Fruit fly (Drosophila melanogaster) whole organism, embryonic: ENCODE results near the gene CG5191.

ENCODE experiments used
- ATbp ChIP-seq: fragments of 200-800 bp; sonication (Bioruptor generic); optimal IDR thresholded peaks from 2 replicates; lab custom pipeline; 2017; ENCODE audit warnings: missing biosample characterization, mild to moderate bottlenecking, missing genetic modification characterization, missing genetic modification reagents
- BEAF-32 ChIP-seq: fragments of 200-800 bp; sonication (Bioruptor generic); optimal IDR thresholded peaks from 3 replicates; lab custom pipeline; 2017; ENCODE audit warnings: missing biosample characterization, missing genetic modification characterization, mild to moderate bottlenecking, moderate library complexity, missing genetic modification reagents
- Bgb ChIP-seq: fragments of 200-800 bp; sonication (Bioruptor generic); IDR thresholded peaks from 2 replicates; pipeline ENCODE4 v1.3.6; 2022; ENCODE audit warnings: missing biosample characterization, missing genetic modification characterization; ENCODE audit not compliant: partially characterized antibody
- BtbVII ChIP-seq: fragments of 200-800 bp; sonication (Bioruptor generic); optimal IDR thresholded peaks from 3 replicates; lab custom pipeline; 2017; ENCODE audit warnings: missing biosample characterization, mild to moderate bottlenecking, missing genetic modification characterization
- CG10274 ChIP-seq: fragments of 200-800 bp; sonication (Bioruptor generic); optimal IDR thresholded peaks from 3 replicates; lab custom pipeline; 2017; ENCODE audit warnings: missing biosample characterization, mild to moderate bottlenecking, missing genetic modification characterization
- CG10366 ChIP-seq: fragments of 200-800 bp; sonication (Bioruptor generic); IDR thresholded peaks from 2 replicates; pipeline ENCODE4 v1.3.6; 2022; ENCODE audit warnings: missing biosample characterization, missing genetic modification characterization
- CG10565 ChIP-seq: fragments of 200-800 bp; sonication (Bioruptor generic); optimal IDR thresholded peaks from 3 replicates; lab custom pipeline; 2016; ENCODE audit warnings: missing biosample characterization, mild to moderate bottlenecking, missing genetic modification characterization
- CG11247 ChIP-seq: fragments of 200-800 bp; sonication (Bioruptor generic); IDR thresholded peaks from 2 replicates; pipeline ENCODE4 v1.3.6; 2022; ENCODE audit warnings: missing biosample characterization, missing genetic modification characterization
- CG11504 ChIP-seq: fragments of 200-800 bp; sonication (Bioruptor generic); optimal IDR thresholded peaks from 3 replicates; lab custom pipeline; 2019; ENCODE audit warnings: missing biosample characterization, mild to moderate bottlenecking, missing genetic modification characterization, moderate library complexity
- CG12659 ChIP-seq: fragments of 200-800 bp; sonication (Bioruptor generic); optimal IDR thresholded peaks from 3 replicates; lab custom pipeline; 2017; ENCODE audit warnings: mild to moderate bottlenecking, missing biosample characterization, missing genetic modification reagents, missing genetic modification characterization
- CG12942 ChIP-seq: fragments of 200-800 bp; sonication (Bioruptor generic); optimal IDR thresholded peaks from 3 replicates; lab custom pipeline; 2016; ENCODE audit warnings: missing biosample characterization, missing genetic modification characterization
- CG13296 ChIP-seq: fragments of 200-800 bp; sonication (Bioruptor generic); optimal IDR thresholded peaks from 3 replicates; lab custom pipeline; 2018; ENCODE audit warnings: missing biosample characterization, mild to moderate bottlenecking, missing genetic modification characterization
- CG13424 ChIP-seq: fragments of 200-800 bp; sonication (Bioruptor generic); optimal IDR thresholded peaks from 2 replicates; lab custom pipeline; 2019; ENCODE audit warnings: missing biosample characterization, mild to moderate bottlenecking, missing genetic modification characterization, moderate library complexity
- CG15269 ChIP-seq: fragments of 200-800 bp; sonication (Bioruptor generic); optimal IDR thresholded peaks from 2 replicates; lab custom pipeline; 2018; ENCODE audit warnings: missing biosample characterization, mild to moderate bottlenecking, missing genetic modification characterization, moderate library complexity
- CG1647 ChIP-seq: fragments of 200-800 bp; sonication (Bioruptor generic); optimal IDR thresholded peaks from 3 replicates; lab custom pipeline; 2016; ENCODE audit warnings: missing biosample characterization, missing genetic modification characterization
- CG17186 ChIP-seq: fragments of 200-800 bp; sonication (Bioruptor generic); optimal IDR thresholded peaks from 3 replicates; lab custom pipeline; 2017; ENCODE audit warnings: missing biosample characterization, missing genetic modification reagents, missing genetic modification characterization
- CG18262 ChIP-seq: fragments of 200-800 bp; optimal IDR thresholded peaks from 3 replicates; lab custom pipeline; 2019; ENCODE audit warnings: missing biosample characterization, mild to moderate bottlenecking, missing genetic modification characterization, moderate library complexity
- CG3065 ChIP-seq: fragments of 200-800 bp; sonication (Bioruptor generic); optimal IDR thresholded peaks from 2 replicates; lab custom pipeline; 2016; ENCODE audit warnings: missing biosample characterization, missing genetic modification characterization
- CG31388 ChIP-seq: fragments of 200-800 bp; sonication (Bioruptor generic); optimal IDR thresholded peaks from 2 replicates; lab custom pipeline; 2016; ENCODE audit warnings: missing biosample characterization, missing genetic modification characterization
- CG33213 ChIP-seq: fragments of 200-800 bp; sonication (Bioruptor generic); optimal IDR thresholded peaks from 3 replicates; lab custom pipeline; 2016; ENCODE audit warnings: missing biosample characterization, missing genetic modification characterization
- CG7271 ChIP-seq: fragments of 200-800 bp; sonication (Bioruptor generic); optimal IDR thresholded peaks from 2 replicates; lab custom pipeline; 2018; ENCODE audit warnings: missing biosample characterization, mild to moderate bottlenecking, missing genetic modification characterization, moderate library complexity
- CG8359 ChIP-seq: fragments of 200-800 bp; sonication (Bioruptor generic); optimal IDR thresholded peaks from 2 replicates; lab custom pipeline; 2017; ENCODE audit warnings: missing biosample characterization, mild to moderate bottlenecking, missing genetic modification characterization, borderline replicate concordance
- CG9817 ChIP-seq: fragments of 200-800 bp; sonication (Bioruptor generic); optimal IDR thresholded peaks from 2 replicates; lab custom pipeline; 2018; ENCODE audit warnings: missing biosample characterization, mild to moderate bottlenecking, missing genetic modification characterization, moderate library complexity
- D19B ChIP-seq: fragments of 200-800 bp; sonication (Bioruptor generic); optimal IDR thresholded peaks from 2 replicates; lab custom pipeline; 2017; ENCODE audit warnings: missing biosample characterization, mild to moderate bottlenecking, missing genetic modification characterization
- Dip3 ChIP-seq: fragments of 200-800 bp; sonication (Bioruptor generic); optimal IDR thresholded peaks from 3 replicates; lab custom pipeline; 2016; ENCODE audit warnings: missing biosample characterization, missing genetic modification characterization
- Dll ChIP-seq: fragments of 200-800 bp; sonication (Bioruptor generic); IDR thresholded peaks from 4 replicates; pipeline ENCODE4 v1.3.6; 2022; ENCODE audit warnings: missing biosample characterization, missing genetic modification characterization; ENCODE audit not compliant: partially characterized antibody
- Drgx ChIP-seq: fragments of 200-800 bp; sonication (Bioruptor generic); IDR thresholded peaks from 2 replicates; pipeline ENCODE4 v1.3.6; 2022; ENCODE audit warnings: missing biosample characterization, missing genetic modification characterization
- Fer3 ChIP-seq: fragments of 200-800 bp; sonication (Bioruptor generic); optimal IDR thresholded peaks from 2 replicates; lab custom pipeline; 2018; ENCODE audit warnings: missing biosample characterization, mild to moderate bottlenecking, missing genetic modification characterization, moderate library complexity
- GATAe ChIP-seq: fragments of 200-800 bp; sonication (Bioruptor generic); conservative IDR thresholded peaks from 2 replicates; pipeline ENCODE4 v1.3.6; 2022; ENCODE audit warnings: missing biosample characterization, missing genetic modification characterization
- Hr3 ChIP-seq: fragments of 200-800 bp; sonication (Bioruptor generic); optimal IDR thresholded peaks from 3 replicates; lab custom pipeline; 2016; ENCODE audit warnings: missing biosample characterization, missing genetic modification characterization
- MBD-R2 ChIP-seq: fragments of 200-800 bp; sonication (Bioruptor generic); IDR thresholded peaks from 2 replicates; pipeline ENCODE4 v1.3.6; 2022; ENCODE audit warnings: missing biosample characterization, missing genetic modification characterization
- NfI ChIP-seq: fragments of 200-800 bp; sonication (Bioruptor generic); optimal IDR thresholded peaks from 3 replicates; lab custom pipeline; 2018; ENCODE audit warnings: missing biosample characterization, mild to moderate bottlenecking, missing genetic modification characterization, moderate library complexity
- Opbp ChIP-seq: fragments of 200-800 bp; sonication (Bioruptor generic); IDR thresholded peaks from 3 replicates; pipeline ENCODE4 v1.3.6; 2022; ENCODE audit warnings: missing biosample characterization, missing genetic modification characterization; ENCODE audit not compliant: partially characterized antibody
- Rx ChIP-seq: fragments of 200-800 bp; sonication (Bioruptor generic); IDR thresholded peaks from 2 replicates; pipeline ENCODE4 v1.3.6; 2022; ENCODE audit warnings: missing biosample characterization, missing genetic modification characterization
- YL-1 ChIP-seq: fragments of 200-800 bp; sonication (Bioruptor generic); optimal IDR thresholded peaks from 3 replicates; lab custom pipeline; 2017; ENCODE audit warnings: missing biosample characterization, mild to moderate bottlenecking, missing genetic modification characterization
- cad ChIP-seq: fragments of >200 bp; optimal IDR thresholded peaks from 2 replicates; lab custom pipeline; 2017; ENCODE audit warnings: missing biosample characterization, missing genetic modification characterization
- crc ChIP-seq: fragments of 200-800 bp; sonication (Bioruptor generic); optimal IDR thresholded peaks from 2 replicates; lab custom pipeline; 2016; ENCODE audit warnings: missing biosample characterization, missing genetic modification characterization
- cwo ChIP-seq: fragments of 200-800 bp; sonication (Bioruptor generic); optimal IDR thresholded peaks from 3 replicates; lab custom pipeline; 2017; ENCODE audit warnings: missing biosample characterization, missing genetic modification characterization, mild to moderate bottlenecking, moderate library complexity, missing genetic modification reagents
- gfzf ChIP-seq: fragments of 200-800 bp; sonication (Bioruptor generic); optimal IDR thresholded peaks from 2 replicates; lab custom pipeline; 2016; ENCODE audit warnings: missing biosample characterization, mild to moderate bottlenecking, missing genetic modification characterization, moderate library complexity
- gt ChIP-seq: fragments of 200-800 bp; sonication (Bioruptor generic); IDR thresholded peaks from 2 replicates; pipeline ENCODE4 v1.3.6; 2022; ENCODE audit warnings: missing biosample characterization, missing genetic modification characterization
- ind ChIP-seq: fragments of 200-800 bp; sonication (Bioruptor generic); optimal IDR thresholded peaks from 3 replicates; lab custom pipeline; 2016; ENCODE audit warnings: missing biosample characterization, missing genetic modification characterization
- repo ChIP-seq: fragments of 200-800 bp; sonication (Bioruptor generic); optimal IDR thresholded peaks from 2 replicates; lab custom pipeline; 2016; ENCODE audit warnings: missing biosample characterization, missing genetic modification characterization
- shn ChIP-seq: fragments of 200-800 bp; sonication (Bioruptor generic); optimal IDR thresholded peaks from 3 replicates; lab custom pipeline; 2016; ENCODE audit warnings: missing biosample characterization, missing genetic modification characterization
- sim ChIP-seq: fragments of 200-800 bp; sonication (Bioruptor generic); IDR thresholded peaks from 2 replicates; pipeline ENCODE4 v1.3.6; 2022; ENCODE audit warnings: missing biosample characterization, missing genetic modification characterization
- sisA ChIP-seq: fragments of 200-800 bp; sonication (Bioruptor generic); IDR thresholded peaks from 2 replicates; pipeline ENCODE4 v1.3.6; 2022; ENCODE audit warnings: missing biosample characterization, missing genetic modification characterization
- slp2 ChIP-seq: fragments of 200-800 bp; sonication (Bioruptor generic); optimal IDR thresholded peaks from 2 replicates; lab custom pipeline; 2016; ENCODE audit warnings: missing biosample characterization, missing genetic modification characterization
- stwl ChIP-seq: fragments of 200-800 bp; sonication (Bioruptor generic); optimal IDR thresholded peaks from 3 replicates; lab custom pipeline; 2018; ENCODE audit warnings: missing biosample characterization, mild to moderate bottlenecking, missing genetic modification characterization, moderate library complexity
- tgo ChIP-seq: fragments of 200-800 bp; sonication (Bioruptor generic); IDR thresholded peaks from 3 replicates; pipeline ENCODE4 v1.3.6; 2022; ENCODE audit warnings: missing biosample characterization, missing genetic modification characterization
- twi ChIP-seq: fragments of 200-800 bp; optimal IDR thresholded peaks from 2 replicates; lab custom pipeline; 2019; ENCODE audit warnings: missing biosample characterization, mild to moderate bottlenecking, missing genetic modification characterization, moderate library complexity
- unc-4 ChIP-seq: fragments of 200-800 bp; sonication (Bioruptor generic); IDR thresholded peaks from 2 replicates; pipeline ENCODE4 v1.3.6; 2022; ENCODE audit warnings: missing biosample characterization, missing genetic modification characterization; ENCODE audit not compliant: partially characterized antibody
- yki ChIP-seq: fragments of >200 bp; optimal IDR thresholded peaks from 3 replicates; lab custom pipeline; 2018

Gene CG5191

dm6 chr3R:20558106-20558489 lies 2.6 kb upstream of the CG5191 start (continued):
- TF ChIP-seq BEAF-32 (GFP tag; lab: Kevin White, UChicago) (peak; percentile 70), Bgb (GFP tag; lab: Robert Waterston, UW) (peak; percentile 75), twi (tag; lab: Kevin White, UChicago) (no peak), CG31388 (GFP tag; lab: Kevin White, UChicago) (no peak), cwo (GFP tag; lab: Kevin White, UChicago) (no peak), Dip3 (GFP tag; lab: Kevin White, UChicago) (no peak), Dll (GFP tag; lab: Robert Waterston, UW) (peak; percentile 69), CG8359 (GFP tag; lab: Kevin White, UChicago) (no peak), CG7271 (tag; lab: Kevin White, UChicago) (no peak), ATbp (GFP tag; lab: Kevin White, UChicago) (no peak), sisA (GFP tag; lab: Robert Waterston, UW) (no peak), gfzf (GFP tag; lab: Kevin White, UChicago) (peak; percentile 51), CG10366 (GFP tag; lab: Robert Waterston, UW) (no peak), cad (GFP tag; lab: Kevin White, UChicago) (no peak), CG12942 (GFP tag; lab: Kevin White, UChicago) (no peak), BtbVII (GFP tag; lab: Kevin White, UChicago) (no peak), CG10274 (GFP tag; lab: Kevin White, UChicago) (no peak), CG15269 (tag; lab: Kevin White, UChicago) (no peak), CG11504 (no peak), MBD-R2 (GFP tag; lab: Robert Waterston, UW) (peak; percentile 76), repo (GFP tag; lab: Kevin White, UChicago) (no peak), Hr3 (GFP tag; lab: Kevin White, UChicago) (no peak), CG13296 (GFP tag; lab: Kevin White, UChicago) (no peak), Opbp (GFP tag; lab: Robert Waterston, UW) (peak; percentile 100), Fer3 (no peak), CG18262 (tag; lab: Kevin White, UChicago) (no peak), CG13424 (tag; lab: Kevin White, UChicago) (no peak), NfI (GFP tag; lab: Kevin White, UChicago) (no peak), crc (no peak), Rx (GFP tag; lab: Robert Waterston, UW) (no peak; the same call in 1 of the 2 replicates), CG33213 (peak; percentile 18), CG9817 (tag; lab: Kevin White, UChicago) (no peak), gt (no peak), unc-4 (GFP tag; lab: Robert Waterston, UW) (peak; percentile 61), CG17186 (GFP tag; lab: Kevin White, UChicago) (no peak), CG12659 (GFP tag; lab: Kevin White, UChicago) (no peak), tgo (GFP tag; lab: Robert Waterston, UW) (no peak), stwl (tag; lab: Kevin White, UChicago) (peak; percentile 20), Drgx (no peak), sim (no peak), D19B (GFP tag; lab: Kevin White, UChicago) (no peak), slp2 (GFP tag; lab: Kevin White, UChicago) (no peak), CG11247 (GFP tag; lab: Robert Waterston, UW) (peak; percentile 66), YL-1 (GFP tag; lab: Kevin White, UChicago) (peak; percentile 68), yki (no peak), CG1647 (GFP tag; lab: Kevin White, UChicago) (no peak), ind (no peak), CG10565 (no peak), GATAe (GFP tag; lab: Robert Waterston, UW) (no peak), shn (GFP tag; lab: Kevin White, UChicago) (no peak), CG3065 (no peak)
